Worm (Caenorhabditis elegans): ENCODE results near the gene srd-21.

DNA sequence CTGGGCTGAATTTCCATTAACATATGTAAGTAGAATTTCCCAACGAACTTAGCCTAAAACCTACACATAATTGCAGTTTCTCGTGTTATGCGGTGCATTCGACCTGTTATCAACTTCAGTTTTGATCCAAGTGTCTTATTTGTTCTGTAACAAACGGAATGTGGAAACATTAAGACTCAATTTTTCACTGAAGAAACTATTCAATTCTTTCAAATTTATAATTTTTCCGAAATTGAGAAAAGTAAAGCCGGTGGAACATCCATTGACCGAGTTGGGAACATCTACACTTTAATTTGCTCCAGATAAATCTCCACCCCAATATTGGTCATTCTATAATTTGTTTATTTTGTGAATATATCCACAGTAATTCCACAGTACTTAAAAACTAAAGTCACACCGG lies 44.7 kb downstream of the srd-21 start:
- TF ChIP-seq flt-1 (GFP tag; IDR thresholded peaks at IDR 0.05) (no peak), klf-2 (GFP tag; conservative IDR thresholded peaks at IDR 0.05) (no peak), ztf-23 (GFP tag; IDR thresholded peaks at IDR 0.05) (no peak), T22C8.4 (GFP tag; IDR thresholded peaks at IDR 0.05) (no peak), cog-1 (tag; optimal IDR thresholded peaks at IDR 0.05) (no peak), ref-1 (GFP tag; conservative IDR thresholded peaks at IDR 0.05) (no peak), tab-1 (GFP tag; IDR thresholded peaks at IDR 0.05) (no peak), med-1 (GFP tag; optimal IDR thresholded peaks at IDR 0.05; ENCODE audit: insufficient read depth) (no peak)

All from whole organism, midembryonic.